Fruit fly (Drosophila melanogaster) whole organism, wandering third instar larva: Measurements from ENCODE around the gene baf.
"Not testable (repeated sequence)": the region's sequence is repeated elsewhere in the genome, so short reads cannot be mapped to it uniquely, and the experiment has no call there.

Source experiments
- CG9705 ChIP-seq: fragments of 200-800 bp; sonication (Bioruptor generic); optimal IDR thresholded peaks from 2 replicates; lab custom pipeline; 2018; ENCODE audit warnings: missing biosample characterization, mild to moderate bottlenecking, missing genetic modification characterization
- CrebA ChIP-seq: fragments of 200-800 bp; sonication (Bioruptor generic); optimal IDR thresholded peaks from 2 replicates; lab custom pipeline; 2016; ENCODE audit warnings: missing biosample characterization, mild to moderate bottlenecking, missing genetic modification characterization, borderline replicate concordance
- Dfd ChIP-seq: fragments of >200 bp; optimal IDR thresholded peaks from 2 replicates; lab custom pipeline; 2017; ENCODE audit warnings: missing biosample characterization, missing genetic modification characterization
- Dif ChIP-seq: fragments of 200-275, 200-300 bp; sonication (Bioruptor generic); optimal IDR thresholded peaks from 2 replicates; lab custom pipeline; 2018; ENCODE audit warnings: missing biosample characterization, missing genetic modification characterization; ENCODE audit not compliant: partially characterized antibody
- HLH106 ChIP-seq: fragments of 200-800 bp; optimal IDR thresholded peaks from 3 replicates; lab custom pipeline; 2019; ENCODE audit warnings: missing biosample characterization, mild to moderate bottlenecking, missing genetic modification characterization, moderate library complexity
- Hnf4 ChIP-seq: fragments of 200-800 bp; sonication (Bioruptor generic); optimal IDR thresholded peaks from 2 replicates; lab custom pipeline; 2016; ENCODE audit warnings: missing biosample characterization, mild to moderate bottlenecking, missing genetic modification characterization
- Hr78 ChIP-seq: fragments of >200 bp; optimal IDR thresholded peaks from 2 replicates; lab custom pipeline; 2017; ENCODE audit warnings: missing biosample characterization, missing genetic modification characterization
- Hr83 ChIP-seq: fragments of 200-300 bp; sonication (Bioruptor generic); optimal IDR thresholded peaks from 2 replicates; lab custom pipeline; 2016; ENCODE audit warnings: missing biosample characterization, mild to moderate bottlenecking, missing genetic modification characterization, moderate library complexity; ENCODE audit not compliant: poor library complexity, severe bottlenecking
- Jra ChIP-seq: sonication (Bioruptor generic); optimal IDR thresholded peaks from 2 replicates; lab custom pipeline; 2016; ENCODE audit warnings: missing biosample characterization, missing genetic modification characterization
- Mio ChIP-seq: sonication (Bioruptor generic); optimal IDR thresholded peaks from 2 replicates; lab custom pipeline; 2016; ENCODE audit warnings: missing biosample characterization, missing genetic modification characterization
- N ChIP-seq: fragments of >200 bp; optimal IDR thresholded peaks from 2 replicates; lab custom pipeline; 2018; ENCODE audit warnings: missing biosample characterization, missing external identifiers, missing genetic modification characterization
- OdsH ChIP-seq: fragments of 200-800 bp; sonication (Bioruptor generic); optimal IDR thresholded peaks from 2 replicates; lab custom pipeline; 2016; ENCODE audit warnings: missing biosample characterization, mild to moderate bottlenecking, missing genetic modification characterization
- Rel ChIP-seq, 2 experiments: fragments of 200-800 bp; sonication (Bioruptor generic) in 1 of 2; optimal IDR thresholded peaks; 2 replicates in 1 of 2; 3 replicates in 1 of 2; lab custom pipeline; 2016 to 2019; ENCODE audit warnings: mild to moderate bottlenecking in 2 of 2, missing biosample characterization in 2 of 2, missing genetic modification characterization in 2 of 2, moderate library complexity in 1 of 2
- Sp1 ChIP-seq: fragments of 200-800 bp; sonication (Bioruptor generic); optimal IDR thresholded peaks from 3 replicates; lab custom pipeline; 2019; ENCODE audit warnings: missing biosample characterization, mild to moderate bottlenecking, missing genetic modification characterization, moderate library complexity
- Vsx2 ChIP-seq: fragments of 200-300, 225-300 bp; sonication (Bioruptor generic); optimal IDR thresholded peaks from 2 replicates; lab custom pipeline; 2018; ENCODE audit warnings: missing biosample characterization, missing genetic modification characterization; ENCODE audit not compliant: partially characterized antibody
- br ChIP-seq: fragments of 200-800 bp; sonication (Bioruptor generic); optimal IDR thresholded peaks from 2 replicates; lab custom pipeline; 2016; ENCODE audit warnings: missing biosample characterization, missing genetic modification characterization
- brk ChIP-seq: fragments of 200-800 bp; sonication (Bioruptor generic); optimal IDR thresholded peaks from 2 replicates; lab custom pipeline; 2016; ENCODE audit warnings: missing biosample characterization, mild to moderate bottlenecking, missing genetic modification characterization
- dl ChIP-seq, 2 experiments: fragments of 175-275, 200-275 bp in 1 of 2; fragments of 200-275 bp in 1 of 2; sonication (Bioruptor generic); optimal IDR thresholded peaks; lab custom pipeline; 2018; ENCODE audit warnings: mild to moderate bottlenecking in 2 of 2, missing biosample characterization in 2 of 2, missing genetic modification characterization in 2 of 2, moderate library complexity in 2 of 2; ENCODE audit not compliant: partially characterized antibody in 2 of 2, insufficient read depth in 1 of 2
- dmrt93B ChIP-seq: fragments of 200-800 bp; sonication (Bioruptor generic); optimal IDR thresholded peaks from 2 replicates; lab custom pipeline; 2018; ENCODE audit warnings: missing biosample characterization, mild to moderate bottlenecking, missing genetic modification characterization
- ey ChIP-seq: fragments of 200-800 bp; sonication (Bioruptor generic); optimal IDR thresholded peaks from 2 replicates; lab custom pipeline; 2016; ENCODE audit warnings: missing biosample characterization, missing genetic modification characterization
- foxo ChIP-seq, 2 experiments: fragments of 200-800 bp; sonication (Bioruptor generic); optimal IDR thresholded peaks; 2 replicates in 1 of 2; 3 replicates in 1 of 2; lab custom pipeline; 2016 to 2017; ENCODE audit warnings: missing biosample characterization in 2 of 2, missing genetic modification characterization in 2 of 2
- fru ChIP-seq: fragments of 200-800 bp; sonication (Bioruptor generic); optimal IDR thresholded peaks from 3 replicates; lab custom pipeline; 2016; ENCODE audit warnings: missing biosample characterization, mild to moderate bottlenecking, missing genetic modification characterization
- h ChIP-seq: fragments of 200-800 bp; sonication (Bioruptor generic); optimal IDR thresholded peaks from 3 replicates; lab custom pipeline; 2016; ENCODE audit warnings: missing biosample characterization, mild to moderate bottlenecking, missing genetic modification characterization
- jim ChIP-seq: fragments of 175-275, 200-325 bp; sonication (Bioruptor generic); optimal IDR thresholded peaks from 2 replicates; lab custom pipeline; 2016; ENCODE audit warnings: missing biosample characterization, mild to moderate bottlenecking, missing genetic modification characterization
- lola ChIP-seq: fragments of >200 bp; optimal IDR thresholded peaks from 2 replicates; lab custom pipeline; 2017; ENCODE audit warnings: missing biosample characterization, missing genetic modification characterization
- pan ChIP-seq: fragments of >200 bp; optimal IDR thresholded peaks from 2 replicates; lab custom pipeline; 2017
- psq ChIP-seq: fragments of 200-800 bp; sonication (Bioruptor generic); optimal IDR thresholded peaks from 3 replicates; lab custom pipeline; 2017; ENCODE audit warnings: missing biosample characterization, mild to moderate bottlenecking, missing genetic modification characterization, moderate library complexity
- rgr ChIP-seq: fragments of 200-800 bp; sonication (Bioruptor generic); optimal IDR thresholded peaks from 3 replicates; lab custom pipeline; 2016; ENCODE audit warnings: missing biosample characterization, mild to moderate bottlenecking, missing genetic modification characterization
- sv ChIP-seq: fragments of 200-800 bp; sonication (Bioruptor generic); optimal IDR thresholded peaks from 3 replicates; lab custom pipeline; 2016; ENCODE audit warnings: missing biosample characterization, missing genetic modification characterization
- tai ChIP-seq: sonication (Bioruptor generic); optimal IDR thresholded peaks from 2 replicates; lab custom pipeline; 2016; ENCODE audit warnings: missing biosample characterization, missing genetic modification characterization
- usp ChIP-seq: fragments of >200 bp; optimal IDR thresholded peaks from 2 replicates; lab custom pipeline; 2017; ENCODE audit warnings: missing biosample characterization, missing genetic modification characterization
- woc ChIP-seq: sonication (Bioruptor generic); optimal IDR thresholded peaks from 2 replicates; lab custom pipeline; 2016; ENCODE audit warnings: missing biosample characterization, mild to moderate bottlenecking, missing genetic modification characterization

The baf gene

DNA sequence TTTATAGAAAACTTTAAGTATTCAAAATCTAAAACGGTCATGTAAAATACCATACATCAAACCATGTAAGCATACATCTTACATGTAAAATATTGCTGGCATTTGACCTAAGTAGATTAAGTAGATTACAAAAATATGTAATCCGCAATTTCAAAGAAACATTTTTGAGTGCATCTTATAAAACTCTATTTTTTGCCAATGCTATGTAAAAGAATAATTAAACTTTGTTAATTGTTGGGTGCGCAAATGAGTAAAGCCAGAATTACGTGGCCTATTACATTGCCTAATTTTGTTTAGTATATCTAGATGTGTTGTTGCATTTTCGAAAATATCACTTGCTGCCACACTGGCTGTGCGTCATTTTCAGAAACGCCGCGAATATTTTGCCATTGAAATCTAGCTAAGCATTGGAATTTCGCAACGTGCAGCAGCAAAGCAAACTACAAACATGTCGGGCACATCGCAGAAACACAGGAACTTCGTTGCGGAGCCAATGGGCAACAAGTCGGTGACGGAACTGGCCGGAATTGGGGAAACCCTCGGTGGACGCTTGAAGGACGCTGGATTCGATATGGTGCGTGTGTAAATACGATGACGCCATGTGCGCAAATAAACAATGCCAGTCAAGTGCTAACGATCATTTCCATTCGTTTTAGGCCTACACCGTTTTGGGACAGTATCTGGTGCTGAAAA is at the start of gene baf:
TSS of gene baf (plus strand) at position 303 of the 693 bp plus-strand sequence.
- no peak for TF ChIP-seq usp
- TF ChIP-seq CG9705 (GFP tag; lab: Kevin White, UChicago): no peak
- TF ChIP-seq N (GFP tag; lab: Kevin White, UChicago): no peak
- TF ChIP-seq Hnf4 (GFP tag; lab: Kevin White, UChicago): no peak
- no peak for TF ChIP-seq Rel (GFP tag; optimal IDR thresholded peaks at IDR 0.05; lab: Kevin White, UChicago)
- TF ChIP-seq Rel (tag; optimal IDR thresholded peaks at IDR 0.05; lab: Kevin White, UChicago): peak; percentile 42
- no peak for TF ChIP-seq Dif (GFP tag; lab: Kevin White, UChicago)

DNA sequence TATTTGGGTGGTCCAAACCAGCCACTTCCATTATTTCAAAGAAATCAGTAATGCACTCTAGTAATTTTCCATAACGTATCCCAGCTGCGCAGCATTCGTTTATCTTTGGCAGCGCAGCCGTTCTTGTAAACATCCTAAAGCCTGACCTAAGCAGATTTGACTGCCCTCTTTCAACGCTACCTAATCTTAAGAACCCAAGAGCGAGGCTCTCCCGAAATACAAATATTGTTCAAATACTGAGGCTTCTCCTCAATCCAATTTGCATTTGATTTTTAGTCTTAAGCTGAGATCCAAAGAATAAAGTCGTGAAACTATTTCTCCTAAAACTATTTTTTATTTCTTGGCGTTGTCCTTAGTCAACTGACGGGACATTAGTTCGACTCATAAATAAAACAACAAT is 45.6 kb upstream of the baf start, which contains the start of gene CG7231:
TSS of gene CG7231 (plus strand) at position 301 of the 400 bp plus-strand sequence.
- TF ChIP-seq lola, h, Hnf4 (GFP tag; lab: Kevin White, UChicago): not testable (repeated sequence)
- TF ChIP-seq, all 38 proteins: peak for 0; not testable (repeated sequence) for 38

DNA sequence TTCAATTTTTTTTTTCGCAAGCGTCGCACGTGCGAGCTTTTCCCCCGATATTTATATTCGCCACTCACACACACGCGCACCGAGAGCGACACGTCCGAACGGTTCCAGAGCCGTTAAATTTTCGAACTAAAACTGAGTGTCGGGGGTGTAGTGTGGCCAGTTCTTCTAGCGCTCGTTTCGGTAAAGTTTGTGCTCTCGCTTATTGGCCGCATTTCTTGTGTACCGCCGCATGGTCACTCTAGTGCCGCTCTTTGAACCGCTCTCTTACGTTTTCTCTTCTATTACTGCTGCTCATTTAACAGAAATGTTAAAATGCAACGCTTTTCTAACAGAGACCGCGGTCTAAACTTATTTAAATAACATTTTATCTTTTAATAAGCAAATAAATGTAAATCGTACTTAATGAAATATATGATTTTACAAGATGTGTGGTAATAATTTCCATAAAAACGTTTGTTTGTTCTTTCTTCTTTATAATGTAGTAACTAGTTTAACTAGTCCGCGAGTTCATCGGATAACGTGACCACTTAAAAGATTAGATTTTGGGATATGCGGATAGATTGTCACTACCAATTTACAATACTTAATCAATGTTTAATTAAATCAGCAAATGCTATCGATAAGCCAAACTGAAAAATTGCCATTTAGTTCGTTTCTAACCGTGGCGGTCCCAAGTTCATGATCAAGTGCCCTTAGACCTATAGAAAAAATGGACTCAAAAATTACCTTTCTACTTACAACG is 45.0 kb upstream of the baf start, which contains the start of gene Snoo:
TSS of gene Snoo (minus strand) at position 138 of the 742 bp plus-strand sequence.
- TF ChIP-seq Dif (GFP tag; lab: Kevin White, UChicago) (peak; percentile 24), Rel (GFP tag; optimal IDR thresholded peaks at IDR 0.05; lab: Kevin White, UChicago) (no peak), Rel (tag; optimal IDR thresholded peaks at IDR 0.05; lab: Kevin White, UChicago) (peak; percentile 57), Jra (no peak), fru (GFP tag; lab: Kevin White, UChicago) (peak; percentile 99), foxo (GFP tag; optimal IDR thresholded peaks at IDR 0.05; lab: Kevin White, UChicago) (peak in 1 of 2 experiments; percentile 5), dl (GFP tag; optimal IDR thresholded peaks at IDR 0.05; lab: Kevin White, UChicago; ENCODE audit: insufficient read depth in 1 of 2, partially characterized antibody in 2 of 2) (peak in 1 of 2 experiments; percentile 29), rgr (GFP tag; lab: Kevin White, UChicago) (peak; percentile 12), Hr83 (GFP tag; lab: Kevin White, UChicago) (peak; percentile 54), usp (no peak), br (GFP tag; lab: Kevin White, UChicago) (peak; percentile 6), Dfd (GFP tag; lab: Kevin White, UChicago) (no peak), h (GFP tag; lab: Kevin White, UChicago) (peak; percentile 32), Vsx2 (GFP tag; lab: Kevin White, UChicago) (peak; percentile 57), CrebA (GFP tag; lab: Kevin White, UChicago) (peak; percentile 81), psq (GFP tag; lab: Kevin White, UChicago) (no peak)

DNA sequence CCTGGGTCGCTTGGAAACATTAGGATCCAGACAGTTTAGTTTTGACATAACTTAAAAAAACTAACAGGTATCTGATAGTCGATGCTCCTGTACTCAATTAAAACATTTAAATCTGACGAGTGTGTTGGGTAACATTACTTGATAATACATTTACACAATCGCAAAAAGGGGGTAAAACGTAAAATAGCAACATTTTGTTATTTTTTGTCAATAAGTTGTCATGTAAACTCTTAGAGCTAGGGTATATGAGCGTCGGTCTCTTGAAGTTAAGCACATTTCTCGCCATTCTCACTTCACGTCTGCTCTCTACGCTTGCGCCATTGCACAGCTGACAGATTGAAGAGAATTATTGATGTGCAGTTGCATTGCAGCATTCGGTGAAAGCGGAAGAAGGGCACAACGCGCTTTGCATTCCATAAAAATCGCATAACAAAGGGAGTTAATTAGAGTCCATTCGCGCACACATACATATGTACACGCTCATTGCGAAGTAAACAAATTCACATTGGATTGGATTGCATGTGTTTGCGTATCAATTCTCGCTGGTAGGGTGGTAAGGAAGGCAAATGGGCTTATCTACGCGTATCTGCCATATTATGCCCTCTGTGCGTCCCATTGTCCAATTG is 44.3 kb upstream of the baf start:
- no peak for TF ChIP-seq Dif (GFP tag; lab: Kevin White, UChicago)
- no peak for TF ChIP-seq sv (GFP tag; lab: Kevin White, UChicago)
- peak; percentile 1 for TF ChIP-seq brk (GFP tag; lab: Kevin White, UChicago)
- TF ChIP-seq jim (GFP tag; lab: Kevin White, UChicago): no peak
- TF ChIP-seq lola (GFP tag; lab: Kevin White, UChicago): no peak
- TF ChIP-seq ey (GFP tag; lab: Kevin White, UChicago): peak; percentile 9
- TF ChIP-seq usp: no peak
- TF ChIP-seq N (GFP tag; lab: Kevin White, UChicago): no peak
- peak; percentile 49 for TF ChIP-seq fru (GFP tag; lab: Kevin White, UChicago)
- peak; percentile 76 for TF ChIP-seq Vsx2 (GFP tag; lab: Kevin White, UChicago)
- no peak for TF ChIP-seq pan (lab: Kevin White, UChicago)
- peak; percentile 54 for TF ChIP-seq woc (GFP tag; lab: Kevin White, UChicago)
- peak; percentile 55 for TF ChIP-seq h (GFP tag; lab: Kevin White, UChicago)
- no peak for TF ChIP-seq CG9705 (GFP tag; lab: Kevin White, UChicago)
- TF ChIP-seq HLH106 (tag; lab: Kevin White, UChicago): no peak
- no peak for TF ChIP-seq br (GFP tag; lab: Kevin White, UChicago)
- no peak for TF ChIP-seq Mio (GFP tag; lab: Kevin White, UChicago)
- no peak for TF ChIP-seq tai (GFP tag; lab: Kevin White, UChicago)
- no peak for TF ChIP-seq Hr78
- TF ChIP-seq rgr (GFP tag; lab: Kevin White, UChicago): peak; percentile 49
- no peak for TF ChIP-seq Rel (GFP tag; optimal IDR thresholded peaks at IDR 0.05; lab: Kevin White, UChicago)
- TF ChIP-seq Rel (tag; optimal IDR thresholded peaks at IDR 0.05; lab: Kevin White, UChicago): peak; percentile 54
- TF ChIP-seq dmrt93B (GFP tag; lab: Kevin White, UChicago): no peak
- TF ChIP-seq Sp1 (GFP tag; lab: Kevin White, UChicago): no peak
- peak; percentile 2 for TF ChIP-seq OdsH (GFP tag; lab: Kevin White, UChicago)
- TF ChIP-seq foxo (GFP tag; optimal IDR thresholded peaks at IDR 0.05; lab: Kevin White, UChicago): peak in 1 of 2 experiments; percentile 46
- no peak for TF ChIP-seq Dfd (GFP tag; lab: Kevin White, UChicago)
- TF ChIP-seq, all 38 proteins: peak for 10
